Worm (Caenorhabditis elegans) whole organism, young adult: ENCODE measurements around the gene Y53F4B.19.

Experiments
- B0019.2 ChIP-seq: fragments of 200-800 bp; sonication (Bioruptor generic); conservative IDR thresholded peaks from 2 replicates; pipeline ENCODE4 v1.3.6; 2022; ENCODE audit warnings: missing genetic modification reagents, missing genetic modification characterization, missing compliant biosample characterization
- D2030.7 ChIP-seq: fragments of 200-800 bp; sonication (Bioruptor generic); IDR thresholded peaks from 2 replicates; pipeline ENCODE4 v1.3.6; 2022; ENCODE audit warnings: missing genetic modification reagents, missing genetic modification characterization, missing compliant biosample characterization
- F33H1.4 ChIP-seq: fragments of 200-800 bp; sonication (Bioruptor generic); IDR thresholded peaks from 2 replicates; pipeline ENCODE4 v1.3.6; 2022; ENCODE audit warnings: missing genetic modification reagents, missing genetic modification characterization, missing compliant biosample characterization
- F37B4.10 ChIP-seq: fragments of 200-800 bp; sonication (Bioruptor generic); IDR thresholded peaks from 2 replicates; pipeline ENCODE4 v1.3.6; 2022; ENCODE audit warnings: missing genetic modification characterization, missing compliant biosample characterization
- F52B5.7 ChIP-seq: sonication (generic microtip); optimal IDR thresholded peaks from 2 replicates; lab custom pipeline; 2016; ENCODE audit warnings: mild to moderate bottlenecking, missing genetic modification characterization, missing compliant biosample characterization
- Y53G8AR.9 ChIP-seq: fragments of 200-800 bp; sonication (Bioruptor generic); conservative IDR thresholded peaks from 2 replicates; pipeline ENCODE4 v1.3.6; 2022; ENCODE audit warnings: missing genetic modification reagents, missing genetic modification characterization, missing compliant biosample characterization
- Y95B8A.8 ChIP-seq: fragments of 200-800 bp; sonication (Bioruptor generic); IDR thresholded peaks from 2 replicates; pipeline ENCODE4 v1.3.6; 2022; ENCODE audit warnings: missing genetic modification reagents, missing genetic modification characterization, missing compliant biosample characterization
- attf-3 ChIP-seq: fragments of 200-800 bp; sonication (Bioruptor generic); conservative IDR thresholded peaks from 2 replicates; pipeline ENCODE4 v1.3.6; 2022; ENCODE audit warnings: missing genetic modification reagents, missing genetic modification characterization, missing compliant biosample characterization
- bed-2 ChIP-seq: fragments of 200-800 bp; sonication (Bioruptor generic); IDR thresholded peaks from 2 replicates; pipeline ENCODE4 v1.3.6; 2022; ENCODE audit warnings: missing genetic modification reagents, missing genetic modification characterization, missing compliant biosample characterization
- ccch-3 ChIP-seq: fragments of 200-800 bp; sonication (Bioruptor generic); optimal IDR thresholded peaks from 2 replicates; lab custom pipeline; 2018; ENCODE audit warnings: mild to moderate bottlenecking, missing genetic modification characterization, missing compliant biosample characterization
- cebp-1 ChIP-seq, 2 experiments: fragments of 200-800 bp in 1 of 2; sonication (Bioruptor generic) in 1 of 2; sonication (generic microtip) in 1 of 2; IDR thresholded peaks in 1 of 2; optimal IDR thresholded peaks in 1 of 2; 2 replicates each; pipeline versions ENCODE4 v1.3.6 to Lab custom; 2017 to 2022; ENCODE audit warnings: missing compliant biosample characterization in 2 of 2, missing genetic modification characterization in 2 of 2, mild to moderate bottlenecking in 1 of 2, missing genetic modification reagents in 1 of 2, moderate library complexity in 1 of 2
- ceh-100 ChIP-seq: fragments of 200-800 bp; sonication (Bioruptor generic); IDR thresholded peaks from 2 replicates; pipeline ENCODE4 v1.3.6; 2022; ENCODE audit warnings: missing genetic modification reagents, missing genetic modification characterization, missing compliant biosample characterization
- ceh-27 ChIP-seq: fragments of 200-800 bp; sonication (Bioruptor generic); optimal IDR thresholded peaks from 2 replicates; lab custom pipeline; 2018; ENCODE audit warnings: mild to moderate bottlenecking, missing genetic modification characterization, moderate library complexity, missing compliant biosample characterization
- dpff-1 ChIP-seq: sonication (generic microtip); optimal IDR thresholded peaks from 2 replicates; lab custom pipeline; 2017; ENCODE audit warnings: mild to moderate bottlenecking, missing genetic modification characterization, missing compliant biosample characterization
- egrh-3 ChIP-seq: fragments of 200-800 bp; sonication (Bioruptor generic); IDR thresholded peaks from 2 replicates; pipeline ENCODE4 v1.3.6; 2022; ENCODE audit warnings: missing genetic modification reagents, missing genetic modification characterization, missing compliant biosample characterization
- gei-17 ChIP-seq: fragments of 200-800 bp; sonication (Bioruptor generic); optimal IDR thresholded peaks from 2 replicates; lab custom pipeline; 2018; ENCODE audit warnings: mild to moderate bottlenecking, missing genetic modification characterization, missing compliant biosample characterization
- hmg-1.2 ChIP-seq: fragments of 200-800 bp; sonication (Bioruptor generic); IDR thresholded peaks from 2 replicates; pipeline ENCODE4 v1.3.6; 2022; ENCODE audit warnings: missing genetic modification reagents, missing genetic modification characterization, missing compliant biosample characterization
- hsf-1 ChIP-seq: fragments of 200-800 bp; sonication (Bioruptor generic); IDR thresholded peaks from 2 replicates; pipeline ENCODE4 v1.3.6; 2022; ENCODE audit warnings: missing genetic modification reagents, missing genetic modification characterization, missing compliant biosample characterization
- lag-1 ChIP-seq: fragments of 200-800 bp; sonication (Bioruptor generic); IDR thresholded peaks from 2 replicates; pipeline ENCODE4 v1.3.6; 2022; ENCODE audit warnings: missing genetic modification reagents, missing genetic modification characterization, missing compliant biosample characterization
- let-607 ChIP-seq, 2 experiments: fragments of 200-800 bp in 1 of 2; sonication (Bioruptor generic) in 1 of 2; sonication (generic microtip) in 1 of 2; optimal IDR thresholded peaks; 2 replicates each; lab custom pipeline; 2016 to 2018; ENCODE audit warnings: mild to moderate bottlenecking in 2 of 2, missing compliant biosample characterization in 2 of 2, missing genetic modification characterization in 2 of 2, moderate library complexity in 2 of 2, missing genotype in 1 of 2
- lin-35 ChIP-seq, 3 experiments: fragments of 150-350 bp in 2 of 3; sonication (generic microtip) in 1 of 3; optimal IDR thresholded peaks; 2 replicates each; lab custom pipeline; 2014 to 2018; ENCODE audit warnings: missing biosample characterization in 3 of 3, missing genetic modification characterization in 3 of 3, missing genetic modification reagents in 3 of 3
- lin-40 ChIP-seq: sonication (generic microtip); optimal IDR thresholded peaks from 2 replicates; lab custom pipeline; 2016; ENCODE audit warnings: missing genetic modification characterization, mild to moderate bottlenecking, missing compliant biosample characterization, missing genotype, missing genetic modification reagents
- lsy-27 ChIP-seq: sonication (generic microtip); optimal IDR thresholded peaks from 2 replicates; lab custom pipeline; 2017; ENCODE audit warnings: missing genetic modification characterization, mild to moderate bottlenecking, missing compliant biosample characterization, antibody characterized with exemption, missing genotype, borderline replicate concordance; ENCODE audit not compliant: insufficient read depth
- madf-10 ChIP-seq: sonication (generic microtip); optimal IDR thresholded peaks from 2 replicates; lab custom pipeline; 2016; ENCODE audit warnings: mild to moderate bottlenecking, missing genetic modification characterization, missing compliant biosample characterization
- madf-8 ChIP-seq: fragments of 200-800 bp; sonication (Bioruptor generic); conservative IDR thresholded peaks from 2 replicates; pipeline ENCODE4 v1.3.6; 2022; ENCODE audit warnings: missing genetic modification reagents, missing genetic modification characterization, missing compliant biosample characterization
- mes-4 ChIP-seq: sonication (generic microtip); optimal IDR thresholded peaks from 2 replicates; lab custom pipeline; 2016; ENCODE audit warnings: missing genotype, missing genetic modification characterization, missing compliant biosample characterization
- nfyb-1 ChIP-seq: fragments of 200-800 bp; sonication (Bioruptor generic); IDR thresholded peaks from 2 replicates; pipeline ENCODE4 v1.3.6; 2022; ENCODE audit warnings: missing genetic modification reagents, missing genetic modification characterization, missing compliant biosample characterization
- pha-4 ChIP-seq: fragments of 150-350 bp; sonication (generic microtip); optimal IDR thresholded peaks from 2 replicates; lab custom pipeline; 2014; ENCODE audit warnings: missing biosample characterization, missing genetic modification reagents, missing genetic modification characterization
- rpc-1 ChIP-seq, 2 experiments: fragments of 150-350 bp in 1 of 2; sonication (generic microtip) in 1 of 2; optimal IDR thresholded peaks; 2 replicates each; lab custom pipeline; 2014 to 2018; ENCODE audit warnings: missing biosample characterization in 1 of 2, missing genetic modification characterization in 1 of 2, missing genetic modification reagents in 1 of 2, missing genotype in 1 of 2
- sdz-38 ChIP-seq: sonication (generic microtip); optimal IDR thresholded peaks from 2 replicates; lab custom pipeline; 2016; ENCODE audit warnings: missing genotype, missing genetic modification characterization, missing compliant biosample characterization
- tbp1 ChIP-seq: fragments of 200-800 bp; sonication (Bioruptor generic); optimal IDR thresholded peaks from 2 replicates; lab custom pipeline; 2018; ENCODE audit warnings: mild to moderate bottlenecking, missing genetic modification characterization, missing compliant biosample characterization
- tlf-1 ChIP-seq: fragments of 200-800 bp; sonication (Bioruptor generic); optimal IDR thresholded peaks from 2 replicates; lab custom pipeline; 2018; ENCODE audit warnings: mild to moderate bottlenecking, missing genetic modification characterization, missing compliant biosample characterization
- unc-130 ChIP-seq: sonication (generic microtip); optimal IDR thresholded peaks from 2 replicates; lab custom pipeline; 2016; ENCODE audit warnings: missing genetic modification reagents, missing genetic modification characterization, missing compliant biosample characterization
- ztf-28 ChIP-seq: fragments of 200-800 bp; sonication (Bioruptor generic); IDR thresholded peaks from 2 replicates; pipeline ENCODE4 v1.3.6; 2022; ENCODE audit warnings: missing genetic modification reagents, missing genetic modification characterization, missing compliant biosample characterization
- ztf-3 ChIP-seq: fragments of 200-800 bp; sonication (Bioruptor generic); optimal IDR thresholded peaks from 2 replicates; lab custom pipeline; 2018; ENCODE audit warnings: mild to moderate bottlenecking, missing genetic modification characterization, missing compliant biosample characterization

Y53F4B.19 gene

DNA sequence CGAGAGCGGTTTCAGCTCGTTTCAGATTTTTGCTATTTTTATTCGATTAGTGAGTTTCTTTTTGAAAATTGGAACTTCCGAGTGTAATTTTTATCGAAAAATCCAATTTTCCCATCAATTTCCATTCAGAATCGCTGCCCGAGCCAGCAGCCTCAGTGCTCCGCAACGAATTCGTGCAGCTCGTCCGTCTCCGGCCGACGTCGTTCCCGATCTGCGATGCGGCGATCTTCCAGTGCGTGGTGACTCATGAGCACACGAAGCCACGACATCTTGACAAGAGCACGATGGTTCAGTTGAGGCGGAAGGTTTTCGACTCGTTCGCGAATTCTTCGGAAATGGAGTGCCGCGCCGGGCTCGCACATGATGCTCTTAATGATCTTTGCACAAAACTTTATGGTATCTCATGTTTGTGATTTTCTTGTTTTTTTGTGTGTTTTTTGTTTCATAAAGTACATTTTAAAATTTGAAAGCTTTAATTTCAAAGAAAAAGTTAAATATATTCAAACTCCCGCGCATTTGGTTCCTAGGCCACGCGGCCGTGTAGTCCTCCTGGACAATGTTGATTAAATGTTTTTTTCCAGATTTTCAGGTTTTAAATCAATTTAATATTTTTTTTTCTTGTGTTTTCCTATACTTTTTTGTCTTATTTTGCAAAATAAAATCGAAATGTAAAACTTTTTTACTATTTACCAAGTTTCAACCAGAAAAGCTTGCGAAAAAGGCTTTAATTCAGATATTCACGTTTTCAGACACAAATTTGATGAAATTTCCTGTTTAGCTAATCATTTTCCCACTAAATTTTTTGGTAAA, 12.6 kb downstream of the Y53F4B.19 start (continued):
- no peak for TF ChIP-seq hmg-1.2 (GFP tag; lab: Robert Waterston, UW)
- TF ChIP-seq tlf-1, result no peak
- no peak for TF ChIP-seq lin-40 (tag; lab: Kevin White, UChicago)
- TF ChIP-seq nfyb-1 (GFP tag; lab: Robert Waterston, UW), result 0 out of 2 replicates have a peak, but pooled peaks have one; percentile 53
- TF ChIP-seq mes-4 (tag; lab: Kevin White, UChicago), result no peak
- no peak for TF ChIP-seq ztf-28 (GFP tag; lab: Robert Waterston, UW)
- no peak for TF ChIP-seq Y53G8AR.9 (GFP tag; lab: Robert Waterston, UW)
- no peak for TF ChIP-seq sdz-38 (tag; lab: Kevin White, UChicago)
- TF ChIP-seq F33H1.4, result peak; percentile 32
- TF ChIP-seq egrh-3 (GFP tag; lab: Robert Waterston, UW), result 0 out of 2 replicates have a peak, but pooled peaks have one; percentile 11
- peak in 1 of 2 experiments; percentile 40 for TF ChIP-seq let-607 (tag; optimal IDR thresholded peaks at IDR 0.05; lab: Kevin White, UChicago)
- TF ChIP-seq ceh-27 (GFP tag; lab: Kevin White, UChicago), result peak; percentile 47
- TF ChIP-seq lin-35 (GFP tag; optimal IDR thresholded peaks at IDR 0.05; lab: Kevin White, UChicago), result peak in 1 of 3 experiments; percentile 77
- no peak for TF ChIP-seq lag-1 (GFP tag; lab: Robert Waterston, UW)
- no peak for TF ChIP-seq hsf-1 (GFP tag; lab: Robert Waterston, UW)
- TF ChIP-seq dpff-1 (tag; lab: Kevin White, UChicago), result no peak
- TF ChIP-seq, all 124 proteins: peak for 20

DNA sequence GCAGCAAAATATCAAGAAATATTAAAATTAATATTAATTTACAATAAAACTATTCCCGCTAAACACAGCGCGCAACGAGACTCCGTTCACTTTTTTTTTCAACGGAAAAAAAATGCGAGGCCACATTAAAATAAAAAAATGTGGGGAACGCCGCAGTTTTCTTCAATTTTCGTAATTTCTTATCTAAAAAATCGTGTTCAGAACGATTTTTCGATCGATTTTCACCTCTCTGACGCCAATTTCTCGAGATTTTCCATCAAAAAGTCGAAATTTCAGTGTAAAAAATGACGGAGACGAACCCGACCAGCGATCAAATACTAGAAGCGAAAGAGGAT, 13.1 kb downstream of the Y53F4B.19 start, which contains the start of gene Y53F4B.21:
TSS of gene Y53F4B.21 (plus strand) at position 285 of the 335 bp plus-strand sequence.
- no peak for TF ChIP-seq ceh-100
- peak; percentile 84 for TF ChIP-seq attf-3 (GFP tag; lab: Robert Waterston, UW)
- TF ChIP-seq, all 124 proteins: peak for 1

DNA sequence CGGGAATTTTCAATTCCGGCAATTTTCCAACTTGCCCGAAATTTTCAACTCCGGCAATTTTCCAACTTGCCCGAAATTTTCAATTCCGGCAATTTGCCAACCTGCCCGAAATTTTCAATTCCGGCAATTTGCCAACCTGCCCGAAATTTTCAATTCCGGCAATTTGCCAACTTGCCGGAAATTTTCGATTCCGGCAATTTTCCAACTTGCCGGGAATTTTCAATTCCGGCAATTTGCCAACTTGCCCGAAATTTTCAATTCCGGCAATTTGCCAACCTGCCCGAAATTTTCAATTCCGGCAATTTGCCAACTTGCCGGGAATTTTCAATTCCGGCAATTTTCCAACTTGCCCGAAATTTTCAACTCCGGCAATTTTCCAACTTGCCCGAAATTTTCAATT, 19.6 kb downstream of the Y53F4B.19 start:
- TF ChIP-seq bed-2, result 0 out of 2 replicates have a peak, but pooled peaks have one; percentile 39

DNA sequence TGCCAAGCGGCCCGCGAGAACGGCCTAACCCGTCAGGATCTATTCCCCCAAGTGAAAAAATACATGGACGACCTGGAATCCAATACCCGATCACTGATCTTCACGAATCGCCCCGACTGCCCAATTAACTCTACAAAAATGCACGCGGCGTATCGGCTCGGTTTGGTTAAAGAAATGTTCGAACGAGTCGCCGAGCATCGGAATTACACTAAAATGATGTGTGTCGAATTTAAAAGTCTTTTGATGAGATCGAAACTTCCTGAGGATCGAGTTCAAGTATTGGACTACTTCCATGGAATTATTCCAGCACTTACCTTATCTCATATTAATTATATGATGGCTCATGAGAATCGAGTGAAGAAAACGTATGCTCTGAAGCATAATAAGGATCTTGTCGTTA, 30.4 kb downstream of the Y53F4B.19 start:
- TF ChIP-seq F37B4.10 (GFP tag; lab: Robert Waterston, UW), result 0 out of 2 replicates have a peak, but pooled peaks have one; percentile 42
- no peak for TF ChIP-seq rpc-1 (optimal IDR thresholded peaks at IDR 0.05; lab: Kevin White, UChicago)
- TF ChIP-seq rpc-1 (tag; optimal IDR thresholded peaks at IDR 0.05; lab: Kevin White, UChicago), result no peak

DNA sequence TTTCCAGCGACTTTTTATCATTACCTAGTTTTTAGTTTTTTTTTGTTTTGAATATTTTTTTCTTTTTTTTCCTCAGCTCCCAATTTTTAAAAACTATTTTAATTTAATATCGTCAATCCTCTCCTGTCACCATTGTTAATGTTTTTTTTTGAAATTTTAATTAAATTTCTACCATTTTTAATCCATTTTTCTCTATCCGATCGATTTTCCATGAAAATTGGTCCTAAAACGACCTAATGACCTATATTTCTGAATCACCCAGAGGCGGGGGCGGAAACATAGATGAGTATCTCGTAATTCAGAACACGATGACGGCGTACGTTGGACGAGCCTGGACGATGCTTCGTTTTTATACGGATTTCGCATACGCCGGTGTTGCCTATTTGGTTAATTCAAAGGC, 33.1 kb downstream of the Y53F4B.19 start, which contains the start of gene Y53F4B.39:
TSS of gene Y53F4B.39 (plus strand) at position 301 of the 400 bp plus-strand sequence.
- TF ChIP-seq rpc-1 (optimal IDR thresholded peaks at IDR 0.05; lab: Kevin White, UChicago) (no peak), rpc-1 (tag; optimal IDR thresholded peaks at IDR 0.05; lab: Kevin White, UChicago) (no peak), ceh-100 (no peak), B0019.2 (GFP tag; lab: Robert Waterston, UW) (no peak), ccch-3 (GFP tag; lab: Kevin White, UChicago) (no peak), cebp-1 (GFP tag; IDR thresholded peaks at IDR 0.05; lab: Robert Waterston, UW) (no peak), cebp-1 (tag; optimal IDR thresholded peaks at IDR 0.05; lab: Kevin White, UChicago) (no peak), lsy-27 (tag; lab: Kevin White, UChicago) (no peak), D2030.7 (no peak), sdz-38 (tag; lab: Kevin White, UChicago) (no peak), madf-8 (GFP tag; lab: Robert Waterston, UW) (no peak), unc-130 (GFP tag; lab: Kevin White, UChicago) (no peak), pha-4 (no peak), madf-10 (no peak), let-607 (tag; optimal IDR thresholded peaks at IDR 0.05; lab: Kevin White, UChicago) (no peak), tbp1 (GFP tag; lab: Kevin White, UChicago) (no peak), ztf-3 (no peak), Y95B8A.8 (GFP tag; lab: Robert Waterston, UW) (no peak), hsf-1 (GFP tag; lab: Robert Waterston, UW) (no peak), gei-17 (GFP tag; lab: Kevin White, UChicago) (no peak), F52B5.7 (no peak)
